Worm (Caenorhabditis elegans) whole organism, young adult: Measurements from ENCODE around the gene pigq-1.

Experiments
- ceh-91 ChIP-seq: fragments of 200-800 bp; sonication (Bioruptor generic); IDR thresholded peaks from 2 replicates; pipeline ENCODE4 v1.3.6; 2022; ENCODE audit warnings: missing genetic modification reagents, missing genetic modification characterization, missing compliant biosample characterization
- lin-40 ChIP-seq: sonication (generic microtip); optimal IDR thresholded peaks from 2 replicates; lab custom pipeline; 2016; ENCODE audit warnings: missing genetic modification characterization, mild to moderate bottlenecking, missing compliant biosample characterization, missing genotype, missing genetic modification reagents
- sdz-38 ChIP-seq: sonication (generic microtip); optimal IDR thresholded peaks from 2 replicates; lab custom pipeline; 2016; ENCODE audit warnings: missing genotype, missing genetic modification characterization, missing compliant biosample characterization
- snpc-4 ChIP-seq, 5 experiments: fragments of 150-350 bp in 1 of 5; sonication (generic microtip) in 4 of 5; optimal IDR thresholded peaks; 2 replicates each; lab custom pipeline; 2014 to 2018; ENCODE audit warnings: missing genetic modification characterization in 5 of 5, missing biosample characterization in 3 of 5, antibody characterized with exemption in 2 of 5, mild to moderate bottlenecking in 2 of 5, missing compliant biosample characterization in 2 of 5, missing genotype in 2 of 5, moderate library complexity in 2 of 5, missing genetic modification reagents in 1 of 5

- TF ChIP-seq sdz-38 (tag; lab: Kevin White, UChicago) = no peak
- no peak for TF ChIP-seq lin-40 (tag; lab: Kevin White, UChicago)
- TF ChIP-seq ceh-91 (GFP tag; lab: Robert Waterston, UW) = no peak
- TF ChIP-seq snpc-4 (GFP tag; optimal IDR thresholded peaks at IDR 0.05; lab: Kevin White, UChicago) = no peak
- TF ChIP-seq snpc-4 (tag; optimal IDR thresholded peaks at IDR 0.05; lab: Kevin White, UChicago) = no peak
Observed at ce11 chrIV:11176967-11177366, 29.9 kb upstream of the pigq-1 start, which contains the start of gene rap-3.
